Worm (Caenorhabditis elegans) whole organism, L4 larva: Measurements from ENCODE around the gene shn-1.

ENCODE experiments used
- F10B5.3 ChIP-seq: sonication (generic microtip); optimal IDR thresholded peaks from 2 replicates; lab custom pipeline; 2016; ENCODE audit warnings: mild to moderate bottlenecking, missing genetic modification characterization, missing compliant biosample characterization
- Y105C5A.15 ChIP-seq: fragments of 200-800 bp; sonication (Bioruptor generic); IDR thresholded peaks from 2 replicates; pipeline ENCODE4 v1.3.6; 2022; ENCODE audit warnings: missing genetic modification characterization, missing compliant biosample characterization
- Y48G9A.11 ChIP-seq: fragments of 200-800 bp; sonication (Bioruptor generic); IDR thresholded peaks from 2 replicates; pipeline ENCODE4 v1.3.6; 2022; ENCODE audit warnings: missing genetic modification reagents, missing genetic modification characterization, missing compliant biosample characterization
- ZK546.5 ChIP-seq, 2 experiments: sonication (generic microtip); optimal IDR thresholded peaks; 2 replicates each; lab custom pipeline; 2017; ENCODE audit warnings: missing biosample characterization in 2 of 2, missing genetic modification characterization in 2 of 2
- aha-1 ChIP-seq: fragments of 150-350 bp; peaks from one replicate; lab custom pipeline; 2014; ENCODE audit warnings: missing biosample characterization, missing genetic modification characterization
- ama-1 ChIP-seq: fragments of 150-350 bp; optimal IDR thresholded peaks from 2 replicates; lab custom pipeline; 2014; ENCODE audit warnings: inconsistent platforms, mixed read lengths
- arid-1 ChIP-seq: fragments of 200-800 bp; sonication (Bioruptor generic); conservative IDR thresholded peaks from 2 replicates; pipeline ENCODE4 v1.3.6; 2022; ENCODE audit warnings: missing genetic modification reagents, missing genetic modification characterization, missing compliant biosample characterization
- attf-4 ChIP-seq: sonication (generic microtip); optimal IDR thresholded peaks from 3 replicates; lab custom pipeline; 2017; ENCODE audit warnings: missing biosample characterization, missing genetic modification characterization
- daf-16 ChIP-seq, 3 experiments: sonication (generic microtip); optimal IDR thresholded peaks; 2 replicates each; lab custom pipeline; 2016 to 2017; ENCODE audit warnings: missing genetic modification characterization in 3 of 3, missing genetic modification reagents in 3 of 3, mild to moderate bottlenecking in 2 of 3, missing compliant biosample characterization in 2 of 3, missing biosample characterization in 1 of 3, moderate library complexity in 1 of 3
- daf-8 ChIP-seq: fragments of 200-800 bp; sonication (Bioruptor generic); IDR thresholded peaks from 2 replicates; pipeline ENCODE4 v1.3.6; 2022; ENCODE audit warnings: missing genetic modification characterization, missing compliant biosample characterization
- dmd-6 ChIP-seq: fragments of 200-800 bp; sonication (Bioruptor generic); IDR thresholded peaks from 2 replicates; pipeline ENCODE4 v1.3.6; 2022; ENCODE audit warnings: missing genetic modification reagents, missing genetic modification characterization, missing compliant biosample characterization
- dmd-8 ChIP-seq: fragments of 200-800 bp; sonication (Bioruptor generic); IDR thresholded peaks from 2 replicates; pipeline ENCODE4 v1.3.6; 2022; ENCODE audit warnings: missing genetic modification characterization, missing compliant biosample characterization
- dpl-1 ChIP-seq: fragments of 150-350 bp; optimal IDR thresholded peaks from 2 replicates; lab custom pipeline; 2014; ENCODE audit warnings: missing biosample characterization, missing genetic modification reagents, missing genetic modification characterization
- duxl-1 ChIP-seq: sonication (generic microtip); optimal IDR thresholded peaks from 2 replicates; lab custom pipeline; 2016; ENCODE audit warnings: mild to moderate bottlenecking, missing genetic modification characterization, moderate library complexity, missing compliant biosample characterization; ENCODE audit not compliant: poor library complexity
- dve-1 ChIP-seq: sonication (generic microtip); optimal IDR thresholded peaks from 2 replicates; lab custom pipeline; 2017; ENCODE audit warnings: antibody characterized with exemption, mild to moderate bottlenecking, missing genetic modification characterization, missing compliant biosample characterization; ENCODE audit not compliant: insufficient read depth
- egl-27 ChIP-seq: sonication (generic microtip); optimal IDR thresholded peaks from 3 replicates; lab custom pipeline; 2017; ENCODE audit warnings: missing biosample characterization, missing genetic modification reagents, missing genetic modification characterization
- hlh-11 ChIP-seq: fragments of 200-800 bp; sonication (Bioruptor generic); optimal IDR thresholded peaks from 2 replicates; lab custom pipeline; 2018; ENCODE audit warnings: mild to moderate bottlenecking, missing genetic modification characterization, missing compliant biosample characterization
- jun-1 ChIP-seq: fragments of 150-350 bp; optimal IDR thresholded peaks from 2 replicates; lab custom pipeline; 2014; ENCODE audit warnings: missing biosample characterization, missing genetic modification reagents, missing genetic modification characterization
- lim-7 ChIP-seq: fragments of 200-800 bp; sonication (Bioruptor generic); IDR thresholded peaks from 2 replicates; pipeline ENCODE4 v1.3.6; 2022; ENCODE audit warnings: missing genetic modification characterization, missing compliant biosample characterization
- lsy-2 ChIP-seq, 2 experiments: fragments of 150-350 bp in 1 of 2; sonication (generic microtip) in 1 of 2; optimal IDR thresholded peaks; 2 replicates each; lab custom pipeline; 2014 to 2017; ENCODE audit warnings: missing biosample characterization in 2 of 2, missing genetic modification characterization in 2 of 2
- madf-5 ChIP-seq, 2 experiments: fragments of 200-800 bp; sonication (Bioruptor generic); IDR thresholded peaks; 2 replicates each; pipeline ENCODE4 v1.3.6; 2022; ENCODE audit warnings: missing compliant biosample characterization in 2 of 2, missing genetic modification characterization in 2 of 2
- mdl-1 ChIP-seq, 2 experiments: fragments of 150-350 bp in 1 of 2; sonication (generic microtip) in 1 of 2; optimal IDR thresholded peaks; 2 replicates each; lab custom pipeline; 2014 to 2017; ENCODE audit warnings: missing biosample characterization in 2 of 2, missing genetic modification characterization in 2 of 2
- mes-2 ChIP-seq: sonication (generic microtip); optimal IDR thresholded peaks from 2 replicates; lab custom pipeline; 2016; ENCODE audit warnings: missing genotype, mild to moderate bottlenecking, missing genetic modification characterization, missing compliant biosample characterization; ENCODE audit not compliant: poor library complexity, severe bottlenecking
- mxl-3 ChIP-seq: fragments of 200-800 bp; sonication (Bioruptor generic); optimal IDR thresholded peaks from 2 replicates; lab custom pipeline; 2018; ENCODE audit warnings: mild to moderate bottlenecking, missing genetic modification characterization, missing compliant biosample characterization
- nhr-11 ChIP-seq: fragments of 150-350 bp; optimal IDR thresholded peaks from 2 replicates; lab custom pipeline; 2014; ENCODE audit warnings: missing biosample characterization, missing genetic modification characterization
- nhr-28 ChIP-seq: fragments of 150-350 bp; optimal IDR thresholded peaks from 2 replicates; lab custom pipeline; 2014; ENCODE audit warnings: missing biosample characterization, missing genetic modification characterization
- nhr-42 ChIP-seq: fragments of 200-800 bp; sonication (Bioruptor generic); IDR thresholded peaks from 2 replicates; pipeline ENCODE4 v1.3.6; 2022; ENCODE audit warnings: missing genetic modification characterization, missing compliant biosample characterization
- nhr-77 ChIP-seq: fragments of 150-350 bp; optimal IDR thresholded peaks from 2 replicates; lab custom pipeline; 2014; ENCODE audit warnings: missing biosample characterization, missing genetic modification characterization
- pqm-1 ChIP-seq: sonication (generic microtip); optimal IDR thresholded peaks from 2 replicates; lab custom pipeline; 2017; ENCODE audit warnings: missing biosample characterization, missing genetic modification characterization
- sdz-12 ChIP-seq: fragments of 200-800 bp; sonication (Bioruptor generic); optimal IDR thresholded peaks from 2 replicates; lab custom pipeline; 2018; ENCODE audit warnings: mild to moderate bottlenecking, missing genetic modification characterization, missing compliant biosample characterization
- set-16 ChIP-seq: fragments of 200-800 bp; sonication (Bioruptor generic); IDR thresholded peaks from 2 replicates; pipeline ENCODE4 v1.3.6; 2022; ENCODE audit warnings: missing genetic modification reagents, missing genetic modification characterization, missing compliant biosample characterization
- skn-1 ChIP-seq: fragments of 150-350 bp; optimal IDR thresholded peaks from 2 replicates; lab custom pipeline; 2014; ENCODE audit warnings: missing biosample characterization, missing genetic modification characterization
- tra-1 ChIP-seq: fragments of 200-800 bp; sonication (Bioruptor generic); IDR thresholded peaks from 2 replicates; pipeline ENCODE4 v1.3.6; 2022; ENCODE audit warnings: missing genetic modification reagents, missing genetic modification characterization, missing compliant biosample characterization
- unc-62 ChIP-seq, 3 experiments: fragments of 150-350 bp in 1 of 3; sonication (generic microtip); optimal IDR thresholded peaks in 2 of 3; peaks in 1 of 3; 1 replicate in 1 of 3; 2 replicates in 2 of 3; lab custom pipeline; 2014 to 2017; ENCODE audit warnings: missing biosample characterization in 3 of 3, missing genetic modification characterization in 3 of 3, missing genetic modification reagents in 3 of 3, missing genotype in 1 of 3
- zfp-2 ChIP-seq: sonication (generic microtip); optimal IDR thresholded peaks from 2 replicates; lab custom pipeline; 2016; ENCODE audit warnings: mild to moderate bottlenecking, missing genetic modification characterization, missing compliant biosample characterization
- zfp-3 ChIP-seq: fragments of 200-800 bp; sonication (Bioruptor generic); conservative IDR thresholded peaks from 2 replicates; pipeline ENCODE4 v1.3.6; 2022; ENCODE audit warnings: missing genetic modification reagents, missing genetic modification characterization, missing compliant biosample characterization
- zip-11 ChIP-seq: fragments of 200-800 bp; sonication (Bioruptor generic); IDR thresholded peaks from 2 replicates; pipeline ENCODE4 v1.3.6; 2022; ENCODE audit warnings: missing genetic modification characterization, missing compliant biosample characterization

The shn-1 gene

ce11 chrII:11424579-11425316 is 34.0 kb upstream of the shn-1 start, which contains the start of gene C05D12.3:
C05D12.3 (plus strand) TSS chrII:11425266.
- no peak for TF ChIP-seq daf-16 (GFP tag; optimal IDR thresholded peaks at IDR 0.05; lab: Kevin White, UChicago)
- peak; percentile 24 for TF ChIP-seq daf-16 (tag; optimal IDR thresholded peaks at IDR 0.05; lab: Kevin White, UChicago)
- TF ChIP-seq zfp-3, result no peak
- TF ChIP-seq tra-1, result no peak
- TF ChIP-seq arid-1 (GFP tag; lab: Robert Waterston, UW), result no peak
- no peak for TF ChIP-seq ZK546.5 (tag; optimal IDR thresholded peaks at IDR 0.05; lab: Kevin White, UChicago)
- TF ChIP-seq dmd-6 (GFP tag; lab: Robert Waterston, UW), result peak; percentile 28; the same call in 1 of the 2 replicates
- TF ChIP-seq unc-62 (GFP tag; optimal IDR thresholded peaks at IDR 0.05 in 1 of 2; lab: Kevin White, UChicago), result no peak
- no peak for TF ChIP-seq unc-62 (tag; optimal IDR thresholded peaks at IDR 0.05; lab: Kevin White, UChicago)
- no peak for TF ChIP-seq jun-1 (tag; lab: Kevin White, UChicago)
- TF ChIP-seq nhr-28 (tag; lab: Kevin White, UChicago), result peak; percentile 54
- no peak for TF ChIP-seq nhr-11 (tag; lab: Kevin White, UChicago)
- TF ChIP-seq dve-1 (tag; lab: Kevin White, UChicago), result peak; percentile 47
- TF ChIP-seq pqm-1, result peak; percentile 79
- TF ChIP-seq skn-1 (tag; lab: Kevin White, UChicago), result no peak
- TF ChIP-seq, all 104 proteins: peak for 5

ce11 chrII:11424032-11424431 is 33.3 kb upstream of the shn-1 start:
- TF ChIP-seq pqm-1, result peak; percentile 75
- peak; percentile 47 for TF ChIP-seq nhr-28 (tag; lab: Kevin White, UChicago)
- no peak for TF ChIP-seq set-16 (GFP tag; lab: Robert Waterston, UW)

- TF ChIP-seq F10B5.3 (tag; lab: Kevin White, UChicago), result no peak
- peak; percentile 78 for TF ChIP-seq nhr-77
- TF ChIP-seq sdz-12 (GFP tag; lab: Kevin White, UChicago), result no peak
- peak in 1 of 2 experiments; percentile 6 for TF ChIP-seq mdl-1 (tag; optimal IDR thresholded peaks at IDR 0.05; lab: Kevin White, UChicago)
- no peak for TF ChIP-seq daf-8
- TF ChIP-seq nhr-28 (tag; lab: Kevin White, UChicago), result peak; percentile 85
- TF ChIP-seq pqm-1, result peak; percentile 84
- TF ChIP-seq dpl-1 (GFP tag; lab: Kevin White, UChicago), result no peak
- TF ChIP-seq hlh-11 (tag; lab: Kevin White, UChicago), result peak; percentile 44
- peak; percentile 64 for TF ChIP-seq dmd-6 (GFP tag; lab: Robert Waterston, UW)
- no peak for TF ChIP-seq attf-4
- no peak for TF ChIP-seq mxl-3 (GFP tag; lab: Kevin White, UChicago)
- TF ChIP-seq madf-5 (GFP tag; IDR thresholded peaks at IDR 0.05; lab: Robert Waterston, UW), result no peak
- TF ChIP-seq zip-11 (GFP tag; lab: Robert Waterston, UW), result no peak
- peak; percentile 55 for TF ChIP-seq dve-1 (tag; lab: Kevin White, UChicago)
- TF ChIP-seq daf-16 (GFP tag; optimal IDR thresholded peaks at IDR 0.05; lab: Kevin White, UChicago), result no peak
- TF ChIP-seq daf-16 (tag; optimal IDR thresholded peaks at IDR 0.05; lab: Kevin White, UChicago), result peak; percentile 72
- no peak for TF ChIP-seq dmd-8 (GFP tag; lab: Robert Waterston, UW)
Measured at ce11 chrII:11418476-11418875, 27.7 kb upstream of the shn-1 start.

ce11 chrII:11417999-11418398 is 27.2 kb upstream of the shn-1 start, which contains the start of gene C05D12.2:
C05D12.2 (plus strand) TSS chrII:11418299.
- TF ChIP-seq mdl-1 (tag; optimal IDR thresholded peaks at IDR 0.05; lab: Kevin White, UChicago) (no peak), aha-1 (tag; lab: Kevin White, UChicago) (peak; percentile 47)

- TF ChIP-seq lim-7 (GFP tag; lab: Robert Waterston, UW) (no peak), mes-2 (tag; lab: Kevin White, UChicago) (no peak), ama-1 (lab: Kevin White, UChicago) (no peak), Y105C5A.15 (GFP tag; lab: Robert Waterston, UW) (no peak), nhr-42 (GFP tag; lab: Robert Waterston, UW) (no peak), zfp-2 (no peak), egl-27 (tag; lab: Kevin White, UChicago) (no peak), set-16 (GFP tag; lab: Robert Waterston, UW) (no peak), lsy-2 (tag; optimal IDR thresholded peaks at IDR 0.05; lab: Kevin White, UChicago) (no peak), duxl-1 (tag; lab: Kevin White, UChicago) (no peak), Y48G9A.11 (no peak)
Measured at ce11 chrII:11415672-11416071, 24.9 kb upstream of the shn-1 start, which contains the start of gene C05D12.1. C05D12.1 (minus strand) TSS chrII:11415772.
